Worm (Caenorhabditis elegans) whole organism, L1 larva: ENCODE results near the gene vha-15.
A peak's percentile ranks its signal among the peaks of the same experiment; 100 is the strongest.

Experiments used
- C04F5.9 ChIP-seq: sonication (generic microtip); optimal IDR thresholded peaks from 2 replicates; lab custom pipeline; 2016; ENCODE audit warnings: missing genetic modification characterization, missing compliant biosample characterization
- C16A3.4 ChIP-seq: fragments of 150-350 bp; optimal IDR thresholded peaks from 2 replicates; lab custom pipeline; 2014; ENCODE audit warnings: missing biosample characterization, missing genetic modification characterization
- C34B4.2 ChIP-seq: sonication (generic microtip); optimal IDR thresholded peaks from 2 replicates; lab custom pipeline; 2017; ENCODE audit warnings: mild to moderate bottlenecking, missing genetic modification characterization, missing compliant biosample characterization
- Y116A8C.19 ChIP-seq: sonication (generic microtip); optimal IDR thresholded peaks from 2 replicates; lab custom pipeline; 2016; ENCODE audit warnings: missing compliant biosample characterization, missing genetic modification characterization, borderline replicate concordance
- aha-1 ChIP-seq: fragments of 150-350 bp; optimal IDR thresholded peaks from 2 replicates; lab custom pipeline; 2014; ENCODE audit warnings: missing biosample characterization, missing genetic modification characterization
- alr-1 ChIP-seq: fragments of 200-800 bp; sonication (Bioruptor generic); optimal IDR thresholded peaks from 2 replicates; lab custom pipeline; 2018; ENCODE audit warnings: borderline replicate concordance, mild to moderate bottlenecking, missing genetic modification characterization, missing compliant biosample characterization
- aly-2 ChIP-seq: fragments of 150-350 bp; optimal IDR thresholded peaks from 2 replicates; lab custom pipeline; 2014; ENCODE audit warnings: missing biosample characterization, missing genetic modification characterization
- blmp-1 ChIP-seq: fragments of 150-350 bp; optimal IDR thresholded peaks from 2 replicates; lab custom pipeline; 2014; ENCODE audit warnings: missing biosample characterization, missing genetic modification characterization
- ceh-63 ChIP-seq: fragments of 200-800 bp; sonication (Bioruptor generic); optimal IDR thresholded peaks from 2 replicates; lab custom pipeline; 2018; ENCODE audit warnings: mild to moderate bottlenecking, missing genetic modification characterization, missing compliant biosample characterization
- ceh-8 ChIP-seq: fragments of 200-800 bp; sonication (Bioruptor generic); optimal IDR thresholded peaks from 2 replicates; lab custom pipeline; 2018; ENCODE audit warnings: mild to moderate bottlenecking, missing genetic modification characterization, moderate library complexity, missing compliant biosample characterization
- ceh-82 ChIP-seq, 3 experiments: fragments of 150-350 bp in 1 of 3; sonication (generic microtip) in 2 of 3; optimal IDR thresholded peaks; 2 replicates each; lab custom pipeline; 2014 to 2017; ENCODE audit warnings: missing biosample characterization in 3 of 3, missing genetic modification characterization in 3 of 3
- ces-1 ChIP-seq: fragments of 150-350 bp; optimal IDR thresholded peaks from 2 replicates; lab custom pipeline; 2014; ENCODE audit warnings: missing biosample characterization, missing genetic modification reagents, missing genetic modification characterization
- dsc-1 ChIP-seq: sonication (generic microtip); optimal IDR thresholded peaks from 2 replicates; lab custom pipeline; 2016; ENCODE audit warnings: mild to moderate bottlenecking, missing genetic modification characterization, missing compliant biosample characterization
- efl-1 ChIP-seq, 4 experiments: fragments of 150-350 bp; optimal IDR thresholded peaks in 3 of 4; peaks in 1 of 4; 1 replicate in 1 of 4; 2 replicates in 3 of 4; lab custom pipeline; 2014; ENCODE audit warnings: missing biosample characterization in 2 of 4, missing genetic modification characterization in 2 of 4, missing genetic modification reagents in 2 of 4
- efl-3 ChIP-seq: fragments of 200-800 bp; sonication (Bioruptor generic); optimal IDR thresholded peaks from 2 replicates; lab custom pipeline; 2018; ENCODE audit warnings: mild to moderate bottlenecking, missing genetic modification characterization, missing compliant biosample characterization
- elt-2 ChIP-seq: sonication (generic microtip); optimal IDR thresholded peaks from 2 replicates; lab custom pipeline; 2016; ENCODE audit warnings: missing genetic modification characterization, mild to moderate bottlenecking, inconsistent platforms, missing compliant biosample characterization, missing genetic modification reagents
- elt-3 ChIP-seq, 6 experiments: fragments of 150-350 bp in 1 of 6; sonication (generic microtip); optimal IDR thresholded peaks; 2 replicates each; lab custom pipeline; 2017 to 2018; ENCODE audit warnings: missing biosample characterization in 6 of 6, missing genetic modification characterization in 6 of 6, inconsistent platforms in 1 of 6
- ets-5 ChIP-seq: fragments of 200-800 bp; sonication (Bioruptor generic); IDR thresholded peaks from 2 replicates; pipeline ENCODE4 v1.3.6; 2022; ENCODE audit warnings: missing genetic modification characterization, missing compliant biosample characterization
- fkh-4 ChIP-seq: sonication (generic microtip); optimal IDR thresholded peaks from 2 replicates; lab custom pipeline; 2016; ENCODE audit warnings: missing compliant biosample characterization, missing genetic modification characterization, borderline replicate concordance
- grh-1 ChIP-seq: fragments of 200-800 bp; sonication (Bioruptor generic); IDR thresholded peaks from 2 replicates; pipeline ENCODE4 v1.3.6; 2022; ENCODE audit warnings: missing genetic modification reagents, missing genetic modification characterization, missing compliant biosample characterization
- isw-1 ChIP-seq: fragments of 200-800 bp; sonication (Bioruptor generic); IDR thresholded peaks from 2 replicates; pipeline ENCODE4 v1.3.6; 2022; ENCODE audit warnings: missing genetic modification characterization, missing compliant biosample characterization
- jun-1 ChIP-seq: fragments of 150-350 bp; optimal IDR thresholded peaks from 2 replicates; lab custom pipeline; 2014; ENCODE audit warnings: missing biosample characterization, missing genetic modification reagents, missing genetic modification characterization
- lin-14 ChIP-seq: fragments of 200-800 bp; sonication (Bioruptor generic); optimal IDR thresholded peaks from 2 replicates; lab custom pipeline; 2018; ENCODE audit warnings: mild to moderate bottlenecking, missing genetic modification characterization, moderate library complexity, missing compliant biosample characterization
- lin-15B ChIP-seq: fragments of 150-350 bp; sonication (generic microtip); optimal IDR thresholded peaks from 3 replicates; lab custom pipeline; 2014; ENCODE audit warnings: missing biosample characterization, missing genetic modification characterization
- lin-39 ChIP-seq: fragments of 150-350 bp; optimal IDR thresholded peaks from 2 replicates; lab custom pipeline; 2014; ENCODE audit warnings: missing biosample characterization, missing genetic modification reagents, missing genetic modification characterization
- lsy-2 ChIP-seq, 2 experiments: fragments of 150-350 bp; optimal IDR thresholded peaks; 2 replicates each; lab custom pipeline; 2014; ENCODE audit warnings: missing biosample characterization in 2 of 2, missing genetic modification characterization in 2 of 2
- mab-9 ChIP-seq: fragments of 200-800 bp; sonication (Bioruptor generic); IDR thresholded peaks from 2 replicates; pipeline ENCODE4 v1.3.6; 2022; ENCODE audit warnings: missing genetic modification reagents, missing genetic modification characterization, missing compliant biosample characterization
- mdl-1 ChIP-seq, 2 experiments: fragments of 150-350 bp; optimal IDR thresholded peaks; 2 replicates each; lab custom pipeline; 2014 to 2017; ENCODE audit warnings: missing biosample characterization in 2 of 2, missing genetic modification characterization in 2 of 2, inconsistent platforms in 1 of 2
- nhr-11 ChIP-seq: fragments of 150-350 bp; optimal IDR thresholded peaks from 2 replicates; lab custom pipeline; 2014; ENCODE audit warnings: missing biosample characterization, missing genetic modification characterization
- nhr-12 ChIP-seq: sonication (generic microtip); optimal IDR thresholded peaks from 2 replicates; lab custom pipeline; 2017; ENCODE audit warnings: missing biosample characterization, missing genetic modification characterization
- nhr-19 ChIP-seq: fragments of 200-800 bp; sonication (Bioruptor generic); conservative IDR thresholded peaks from 2 replicates; pipeline ENCODE4 v1.3.6; 2022; ENCODE audit warnings: missing genetic modification characterization, missing compliant biosample characterization
- nhr-20 ChIP-seq: sonication (generic microtip); optimal IDR thresholded peaks from 2 replicates; lab custom pipeline; 2016; ENCODE audit warnings: mild to moderate bottlenecking, missing genetic modification characterization, missing compliant biosample characterization
- nhr-28 ChIP-seq: fragments of 150-350 bp; optimal IDR thresholded peaks from 2 replicates; lab custom pipeline; 2014; ENCODE audit warnings: missing biosample characterization, missing genetic modification characterization
- nhr-85 ChIP-seq: sonication (generic microtip); peaks from one replicate; lab custom pipeline; 2016; ENCODE audit warnings: missing genetic modification characterization, inconsistent platforms, missing compliant biosample characterization
- nhr-90 ChIP-seq: sonication (generic microtip); optimal IDR thresholded peaks from 2 replicates; lab custom pipeline; 2016; ENCODE audit warnings: mild to moderate bottlenecking, missing genetic modification characterization, missing compliant biosample characterization; ENCODE audit not compliant: poor library complexity
- pag-3 ChIP-seq: sonication (generic microtip); optimal IDR thresholded peaks from 2 replicates; lab custom pipeline; 2017; ENCODE audit warnings: missing genetic modification characterization, mild to moderate bottlenecking, missing compliant biosample characterization, antibody characterized with exemption, borderline replicate concordance; ENCODE audit not compliant: insufficient read depth
- skn-1 ChIP-seq: fragments of 150-350 bp; optimal IDR thresholded peaks from 2 replicates; lab custom pipeline; 2014; ENCODE audit warnings: missing biosample characterization, missing genetic modification characterization
- snpc-4 ChIP-seq: fragments of 150-350 bp; optimal IDR thresholded peaks from 2 replicates; lab custom pipeline; 2014; ENCODE audit warnings: missing biosample characterization, missing genetic modification characterization
- snu-23 ChIP-seq: sonication (generic microtip); optimal IDR thresholded peaks from 2 replicates; lab custom pipeline; 2016; ENCODE audit warnings: missing genetic modification characterization, missing compliant biosample characterization
- sox-4 ChIP-seq: sonication (generic microtip); optimal IDR thresholded peaks from 2 replicates; lab custom pipeline; 2016; ENCODE audit warnings: missing genetic modification characterization, missing compliant biosample characterization
- sptf-1 ChIP-seq: fragments of 150-350 bp; optimal IDR thresholded peaks from 2 replicates; lab custom pipeline; 2014; ENCODE audit warnings: missing biosample characterization, missing genetic modification characterization
- swsn-7 ChIP-seq: sonication (generic microtip); optimal IDR thresholded peaks from 2 replicates; lab custom pipeline; 2016; ENCODE audit warnings: missing genetic modification characterization, missing compliant biosample characterization
- tbx-2 ChIP-seq: sonication (generic microtip); optimal IDR thresholded peaks from 2 replicates; lab custom pipeline; 2016; ENCODE audit warnings: missing genetic modification characterization, missing compliant biosample characterization
- tlp-1 ChIP-seq: fragments of 150-350 bp; optimal IDR thresholded peaks from 2 replicates; lab custom pipeline; 2014; ENCODE audit warnings: missing biosample characterization, missing genetic modification characterization
- unc-30 ChIP-seq: sonication (generic microtip); optimal IDR thresholded peaks from 2 replicates; lab custom pipeline; 2017; ENCODE audit warnings: missing biosample characterization, missing genetic modification characterization
- xbp-1 ChIP-seq: sonication (generic microtip); optimal IDR thresholded peaks from 2 replicates; lab custom pipeline; 2016; ENCODE audit warnings: missing genetic modification characterization, missing compliant biosample characterization
- zag-1 ChIP-seq: fragments of 150-350 bp; optimal IDR thresholded peaks from 2 replicates; lab custom pipeline; 2014; ENCODE audit warnings: missing biosample characterization, missing genetic modification characterization
- zip-4 ChIP-seq: fragments of 200-800 bp; sonication (Bioruptor generic); optimal IDR thresholded peaks from 2 replicates; lab custom pipeline; 2018; ENCODE audit warnings: mild to moderate bottlenecking, missing genetic modification characterization, moderate library complexity, missing compliant biosample characterization
- ztf-4 ChIP-seq: fragments of 150-350 bp; optimal IDR thresholded peaks from 2 replicates; lab custom pipeline; 2014; ENCODE audit warnings: missing biosample characterization, missing genetic modification characterization

The vha-15 gene

DNA sequence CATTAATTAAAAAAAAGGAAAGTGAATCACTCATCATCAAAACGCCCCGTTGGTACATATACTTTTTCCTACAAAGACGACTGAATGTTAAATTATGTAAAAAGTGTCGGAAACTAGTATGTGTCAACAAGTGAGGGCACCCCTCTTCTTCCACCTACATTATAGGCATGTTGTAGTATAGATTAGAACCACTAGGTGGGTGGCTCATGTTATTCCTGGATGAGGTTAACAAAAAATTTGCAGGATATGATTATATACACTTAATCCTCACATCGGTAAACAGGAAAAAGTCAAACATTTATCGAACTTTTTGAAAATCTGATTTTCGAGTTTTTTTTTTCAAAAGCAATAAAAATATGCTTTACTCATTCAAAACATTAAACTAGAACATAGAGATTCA is 38.3 kb downstream of the vha-15 start:
- TF ChIP-seq ets-5, result no peak
- no peak for TF ChIP-seq ceh-8 (GFP tag; lab: Kevin White, UChicago)
- no peak for TF ChIP-seq unc-30 (tag; lab: Kevin White, UChicago)
- peak; percentile 44 for TF ChIP-seq nhr-85 (tag; lab: Kevin White, UChicago)
- no peak for TF ChIP-seq jun-1
- no peak for TF ChIP-seq lsy-2 (tag; optimal IDR thresholded peaks at IDR 0.05; lab: Kevin White, UChicago)
- TF ChIP-seq efl-1 (optimal IDR thresholded peaks at IDR 0.05; lab: Kevin White, UChicago), result no peak
- TF ChIP-seq efl-1 (GFP tag; optimal IDR thresholded peaks at IDR 0.05 in 1 of 2; lab: Kevin White, UChicago), result peak in 1 of 2 experiments; percentile 67

DNA sequence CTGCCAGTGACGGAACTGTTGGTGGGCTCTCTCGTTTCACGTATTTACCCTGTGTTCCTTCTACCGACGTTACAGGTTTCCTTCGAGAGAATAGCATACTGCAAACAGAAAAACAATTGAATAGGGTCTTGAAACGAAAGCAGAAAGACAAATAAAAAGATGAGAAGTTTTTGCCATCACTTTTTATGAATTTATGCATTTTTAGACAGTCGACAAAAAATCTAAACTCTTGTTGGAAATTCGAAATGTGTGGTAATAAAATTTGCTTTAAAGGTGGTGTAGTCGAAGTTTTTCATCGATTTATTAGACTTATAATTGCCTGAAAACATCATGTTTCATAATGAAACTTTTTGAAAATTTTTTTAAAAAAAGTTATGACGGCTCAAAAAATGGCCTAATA is 49.4 kb downstream of the vha-15 start, which contains the start of gene sav-1:
Gene sav-1, minus strand, starts transcription at position 101 of the 400 bp plus-strand sequence.
- TF ChIP-seq skn-1 (tag; lab: Kevin White, UChicago), result no peak
- TF ChIP-seq xbp-1 (tag; lab: Kevin White, UChicago), result no peak
- TF ChIP-seq nhr-28 (tag; lab: Kevin White, UChicago), result no peak
- TF ChIP-seq zip-4 (GFP tag; lab: Kevin White, UChicago), result no peak
- TF ChIP-seq swsn-7, result no peak
- no peak for TF ChIP-seq alr-1 (tag; lab: Kevin White, UChicago)
- TF ChIP-seq snu-23, result no peak
- no peak for TF ChIP-seq lin-15B (tag; lab: Kevin White, UChicago)
- no peak for TF ChIP-seq elt-2 (tag; lab: Kevin White, UChicago)
- no peak for TF ChIP-seq Y116A8C.19

DNA sequence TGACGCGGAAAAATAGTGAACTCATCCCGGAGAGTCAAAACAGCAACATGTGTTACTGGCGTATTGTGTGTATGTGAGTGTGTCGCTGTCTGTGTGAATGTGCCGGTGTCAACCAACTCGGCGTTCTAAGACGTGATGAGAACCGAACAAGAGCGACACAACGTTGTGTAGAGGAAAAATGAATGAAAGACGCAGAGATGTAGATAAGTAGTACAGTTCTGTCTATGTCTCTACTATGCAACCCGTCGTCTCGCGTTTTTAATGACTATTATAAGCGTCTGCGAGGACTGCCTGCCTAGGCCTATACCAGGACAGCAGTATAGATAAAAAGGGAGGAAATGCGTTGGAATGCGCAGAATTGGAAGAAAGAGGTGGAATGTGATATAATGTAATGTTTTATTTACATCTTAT is 50.3 kb downstream of the vha-15 start:
- TF ChIP-seq efl-3 (GFP tag; lab: Kevin White, UChicago) (no peak), dsc-1 (tag; lab: Kevin White, UChicago) (peak; percentile 22), ceh-63 (GFP tag; lab: Kevin White, UChicago) (no peak), mdl-1 (tag; optimal IDR thresholded peaks at IDR 0.05; lab: Kevin White, UChicago) (no peak), nhr-28 (tag; lab: Kevin White, UChicago) (no peak), fkh-4 (tag; lab: Kevin White, UChicago) (no peak), nhr-20 (tag; lab: Kevin White, UChicago) (peak; percentile 6), grh-1 (no peak), ceh-82 (tag; optimal IDR thresholded peaks at IDR 0.05; lab: Kevin White, UChicago) (no peak), nhr-19 (no peak), nhr-85 (tag; lab: Kevin White, UChicago) (peak; percentile 73), tlp-1 (tag; lab: Kevin White, UChicago) (no peak), aly-2 (tag; lab: Kevin White, UChicago) (no peak), nhr-11 (tag; lab: Kevin White, UChicago) (no peak), lin-15B (tag; lab: Kevin White, UChicago) (no peak), zag-1 (tag; lab: Kevin White, UChicago) (no peak), ces-1 (no peak), C16A3.4 (tag; lab: Kevin White, UChicago) (no peak), snpc-4 (no peak), ztf-4 (no peak), zip-4 (GFP tag; lab: Kevin White, UChicago) (no peak), pag-3 (tag; lab: Kevin White, UChicago) (no peak), elt-3 (tag; optimal IDR thresholded peaks at IDR 0.05; lab: Kevin White, UChicago) (peak in 1 of 6 experiments; percentile 35), ets-5 (no peak), lin-39 (tag; lab: Kevin White, UChicago) (no peak), lin-14 (GFP tag; lab: Kevin White, UChicago) (peak; percentile 80), skn-1 (tag; lab: Kevin White, UChicago) (peak; percentile 43), blmp-1 (tag; lab: Kevin White, UChicago) (peak; percentile 50), lsy-2 (tag; optimal IDR thresholded peaks at IDR 0.05; lab: Kevin White, UChicago) (peak in 1 of 2 experiments; percentile 35), isw-1 (GFP tag; lab: Robert Waterston, UW) (no peak), C04F5.9 (tag; lab: Kevin White, UChicago) (no peak), sox-4 (tag; lab: Kevin White, UChicago) (no peak), C34B4.2 (no peak), tbx-2 (tag; lab: Kevin White, UChicago) (no peak), nhr-90 (no peak), aha-1 (no peak), ceh-8 (GFP tag; lab: Kevin White, UChicago) (no peak), sptf-1 (no peak), mab-9 (no peak), nhr-12 (tag; lab: Kevin White, UChicago) (no peak)
